Fruit fly (Drosophila melanogaster): ENCODE data around the gene CG15412.
A peak's percentile ranks its signal among the peaks of the same experiment; 100 is the strongest.

CG15412 gene

dm6 chr2L:3356193-3356645 lies 19.3 kb downstream of the CG15412 start:
- peak; percentile 70 for TF ChIP-seq Pif1B (GFP tag; optimal IDR thresholded peaks at IDR 0.05)
- TF ChIP-seq CG4496 (GFP tag; IDR thresholded peaks at IDR 0.05) = peak; percentile 52; the same call in 2 of the 3 replicates
- peak; percentile 91 for TF ChIP-seq gl (tag; optimal IDR thresholded peaks at IDR 0.05)
- TF ChIP-seq CG32121 (GFP tag; IDR thresholded peaks at IDR 0.05) = peak; percentile 52
- peak; percentile 83 for TF ChIP-seq Pif1A (GFP tag; optimal IDR thresholded peaks at IDR 0.05)
- TF ChIP-seq CG12605 (GFP tag; IDR thresholded peaks at IDR 0.05) = 0 out of 2 replicates have a peak, but pooled peaks have one; percentile 54
- 0 out of 3 replicates have a peak, but pooled peaks have one; percentile 16 for TF ChIP-seq fd96Ca (GFP tag; IDR thresholded peaks at IDR 0.05)
- TF ChIP-seq D1 (tag; optimal IDR thresholded peaks at IDR 0.05) = no peak
- TF ChIP-seq CG13204 (GFP tag; optimal IDR thresholded peaks at IDR 0.05) = peak; percentile 96
- no peak for TF ChIP-seq rn (GFP tag; IDR thresholded peaks at IDR 0.05)
- TF ChIP-seq EcR (GFP tag; optimal IDR thresholded peaks at IDR 0.05) = peak; percentile 78
- TF ChIP-seq CG14655 (GFP tag; optimal IDR thresholded peaks at IDR 0.05) = no peak
- peak; percentile 82 for TF ChIP-seq CG8159 (tag; optimal IDR thresholded peaks at IDR 0.05)
- TF ChIP-seq CG9948 (tag; optimal IDR thresholded peaks at IDR 0.05) = peak; percentile 72
- TF ChIP-seq CG17806 (tag; optimal IDR thresholded peaks at IDR 0.05) = peak; percentile 74
- peak; percentile 31 for TF ChIP-seq CG8301 (tag; optimal IDR thresholded peaks at IDR 0.05)
- TF ChIP-seq Snoo (tag; optimal IDR thresholded peaks at IDR 0.05) = peak; percentile 20
- peak; percentile 80 for TF ChIP-seq CG34367 (tag; optimal IDR thresholded peaks at IDR 0.05)
- peak; percentile 81 for TF ChIP-seq CG15710 (tag; optimal IDR thresholded peaks at IDR 0.05)
- 0 out of 2 replicates have a peak, but pooled peaks have one; percentile 22 for TF ChIP-seq Ets98B (GFP tag; IDR thresholded peaks at IDR 0.05)
- TF ChIP-seq CG10348 (GFP tag; IDR thresholded peaks at IDR 0.05) = no peak

DNA sequence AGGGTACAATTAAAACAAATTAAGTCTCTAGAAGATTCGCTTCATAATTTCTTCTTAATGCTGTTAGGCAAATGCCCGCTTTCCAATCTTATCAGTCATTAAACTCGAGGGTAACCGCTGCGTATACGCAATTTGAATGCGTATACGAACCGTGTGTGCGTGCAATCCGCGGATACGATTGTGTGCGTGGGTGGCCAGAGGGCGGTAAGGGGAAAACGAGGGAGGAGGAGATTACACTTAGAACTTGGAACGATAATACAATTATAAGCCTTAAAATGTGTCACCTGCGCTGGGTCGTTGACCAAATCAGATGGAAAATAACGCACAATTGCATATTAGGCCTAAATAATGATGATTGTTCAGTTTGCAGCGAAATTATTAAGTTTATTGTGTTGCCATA lies 19.7 kb downstream of the CG15412 start:
- TF ChIP-seq fd96Ca (GFP tag; IDR thresholded peaks at IDR 0.05) (peak; percentile 47; the same call in 1 of the 3 replicates), CG12605 (GFP tag; IDR thresholded peaks at IDR 0.05) (no peak)

dm6 chr2L:3354642-3355380 lies 20.7 kb downstream of the CG15412 start, which contains the start of gene E23:
Gene E23 (minus strand): TSS chr2L:3354829.
- TF ChIP-seq CG8301 (tag; optimal IDR thresholded peaks at IDR 0.05) = peak; percentile 98
- peak; percentile 71 for TF ChIP-seq EcR (GFP tag; optimal IDR thresholded peaks at IDR 0.05)
- TF ChIP-seq CG14655 (GFP tag; optimal IDR thresholded peaks at IDR 0.05) = peak; percentile 99
- TF ChIP-seq Pif1B (GFP tag; optimal IDR thresholded peaks at IDR 0.05) = peak; percentile 98
- TF ChIP-seq CG17806 (tag; optimal IDR thresholded peaks at IDR 0.05) = peak; percentile 98
- peak; percentile 93 for TF ChIP-seq CG13204 (GFP tag; optimal IDR thresholded peaks at IDR 0.05)
- peak; percentile 99 for TF ChIP-seq Snoo (tag; optimal IDR thresholded peaks at IDR 0.05)
- TF ChIP-seq Pif1A (GFP tag; optimal IDR thresholded peaks at IDR 0.05) = peak; percentile 97
- TF ChIP-seq CG10348 (GFP tag; IDR thresholded peaks at IDR 0.05) = peak; percentile 91
- TF ChIP-seq CG12605 (GFP tag; IDR thresholded peaks at IDR 0.05) = peak; percentile 96
- peak; percentile 99 for TF ChIP-seq CG32121 (GFP tag; IDR thresholded peaks at IDR 0.05)
- TF ChIP-seq CG8159 (tag; optimal IDR thresholded peaks at IDR 0.05) = peak; percentile 98
- TF ChIP-seq CG4496 (GFP tag; IDR thresholded peaks at IDR 0.05) = peak; percentile 98
- TF ChIP-seq fd96Ca (GFP tag; IDR thresholded peaks at IDR 0.05) = peak; percentile 96
- TF ChIP-seq rn (GFP tag; IDR thresholded peaks at IDR 0.05) = peak; percentile 94
- peak; percentile 98 for TF ChIP-seq CG15710 (tag; optimal IDR thresholded peaks at IDR 0.05)
- peak; percentile 99 for TF ChIP-seq CG9948 (tag; optimal IDR thresholded peaks at IDR 0.05)
- peak; percentile 97 for TF ChIP-seq Ets98B (GFP tag; IDR thresholded peaks at IDR 0.05)
- peak; percentile 89 for TF ChIP-seq gl (tag; optimal IDR thresholded peaks at IDR 0.05)
- TF ChIP-seq D1 (tag; optimal IDR thresholded peaks at IDR 0.05) = peak; percentile 97
- peak; percentile 96 for TF ChIP-seq CG34367 (tag; optimal IDR thresholded peaks at IDR 0.05)

dm6 chr2L:3353791-3354190 lies 21.7 kb downstream of the CG15412 start:
- no peak for TF ChIP-seq fd96Ca (GFP tag; IDR thresholded peaks at IDR 0.05)
- TF ChIP-seq CG4496 (GFP tag; IDR thresholded peaks at IDR 0.05) = no peak
- no peak for TF ChIP-seq CG10348 (GFP tag; IDR thresholded peaks at IDR 0.05)
- no peak for TF ChIP-seq CG34367 (tag; optimal IDR thresholded peaks at IDR 0.05)
- TF ChIP-seq gl (tag; optimal IDR thresholded peaks at IDR 0.05) = no peak
- no peak for TF ChIP-seq EcR (GFP tag; optimal IDR thresholded peaks at IDR 0.05)
- TF ChIP-seq CG8159 (tag; optimal IDR thresholded peaks at IDR 0.05) = no peak
- TF ChIP-seq CG14655 (GFP tag; optimal IDR thresholded peaks at IDR 0.05) = no peak
- no peak for TF ChIP-seq D1 (tag; optimal IDR thresholded peaks at IDR 0.05)
- no peak for TF ChIP-seq Snoo (tag; optimal IDR thresholded peaks at IDR 0.05)
- TF ChIP-seq Pif1B (GFP tag; optimal IDR thresholded peaks at IDR 0.05) = no peak
- no peak for TF ChIP-seq CG13204 (GFP tag; optimal IDR thresholded peaks at IDR 0.05)
- TF ChIP-seq Ets98B (GFP tag; IDR thresholded peaks at IDR 0.05) = no peak
- no peak for TF ChIP-seq CG8301 (tag; optimal IDR thresholded peaks at IDR 0.05)
- no peak for TF ChIP-seq rn (GFP tag; IDR thresholded peaks at IDR 0.05)
- TF ChIP-seq CG32121 (GFP tag; IDR thresholded peaks at IDR 0.05) = no peak
- TF ChIP-seq CG17806 (tag; optimal IDR thresholded peaks at IDR 0.05) = no peak
- TF ChIP-seq CG12605 (GFP tag; IDR thresholded peaks at IDR 0.05) = no peak
- TF ChIP-seq CG9948 (tag; optimal IDR thresholded peaks at IDR 0.05) = no peak

DNA sequence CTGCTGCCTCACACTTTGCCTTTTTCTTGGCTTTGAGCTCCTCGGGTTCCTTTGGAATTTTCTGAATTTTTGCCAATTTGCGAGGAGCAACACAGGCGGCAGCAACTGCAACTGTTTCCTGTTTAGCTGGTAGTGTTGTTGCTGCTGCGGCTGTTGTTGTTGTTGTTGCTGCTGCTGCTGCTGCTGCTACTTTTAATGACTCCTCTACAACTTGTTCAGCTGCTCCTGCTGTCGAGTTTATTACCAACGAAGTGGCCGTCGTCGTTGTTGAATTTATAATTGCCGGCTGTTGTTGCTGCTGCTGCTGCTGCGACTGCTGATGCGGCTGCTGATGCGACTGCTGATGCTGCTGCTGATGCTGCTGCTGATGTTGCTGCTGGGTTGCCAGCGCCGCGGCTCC lies 22.6 kb downstream of the CG15412 start:
- no peak for TF ChIP-seq CG9948 (tag; optimal IDR thresholded peaks at IDR 0.05)
- TF ChIP-seq CG13204 (GFP tag; optimal IDR thresholded peaks at IDR 0.05) = peak; percentile 76
- no peak for TF ChIP-seq CG14655 (GFP tag; optimal IDR thresholded peaks at IDR 0.05)
- TF ChIP-seq EcR (GFP tag; optimal IDR thresholded peaks at IDR 0.05) = peak; percentile 35

Data from whole organism, pupa.